Worm (Caenorhabditis elegans): ENCODE data around the gene nhr-270.

Gene nhr-270

ce11 chrV:794092-794491, 10.4 kb downstream of the nhr-270 start:
- TF ChIP-seq R02D3.7 (tag; optimal IDR thresholded peaks at IDR 0.05): no peak
- no peak for TF ChIP-seq elt-3 (tag; optimal IDR thresholded peaks at IDR 0.05)
- TF ChIP-seq jun-1 (tag; optimal IDR thresholded peaks at IDR 0.05): no peak
- TF ChIP-seq lin-39 (tag; optimal IDR thresholded peaks at IDR 0.05): no peak
- TF ChIP-seq nhr-25 (tag; optimal IDR thresholded peaks at IDR 0.05): no peak
- TF ChIP-seq ama-1 (optimal IDR thresholded peaks at IDR 0.05): no peak
- no peak for TF ChIP-seq nhr-28 (tag; optimal IDR thresholded peaks at IDR 0.05)
- TF ChIP-seq hmg-11 (tag; optimal IDR thresholded peaks at IDR 0.05): no peak
- TF ChIP-seq nhr-67 (tag; optimal IDR thresholded peaks at IDR 0.05): no peak
- no peak for TF ChIP-seq lsy-12 (tag; optimal IDR thresholded peaks at IDR 0.05)
- no peak for TF ChIP-seq pha-4 (tag; optimal IDR thresholded peaks at IDR 0.05)
- TF ChIP-seq mml-1 (tag; optimal IDR thresholded peaks at IDR 0.05): no peak
- no peak for TF ChIP-seq lin-15B (tag; optimal IDR thresholded peaks at IDR 0.05)
- TF ChIP-seq zag-1 (tag; optimal IDR thresholded peaks at IDR 0.05): no peak
- TF ChIP-seq nhr-23 (tag; optimal IDR thresholded peaks at IDR 0.05): no peak
- TF ChIP-seq nhr-76 (tag; optimal IDR thresholded peaks at IDR 0.05): no peak

DNA sequence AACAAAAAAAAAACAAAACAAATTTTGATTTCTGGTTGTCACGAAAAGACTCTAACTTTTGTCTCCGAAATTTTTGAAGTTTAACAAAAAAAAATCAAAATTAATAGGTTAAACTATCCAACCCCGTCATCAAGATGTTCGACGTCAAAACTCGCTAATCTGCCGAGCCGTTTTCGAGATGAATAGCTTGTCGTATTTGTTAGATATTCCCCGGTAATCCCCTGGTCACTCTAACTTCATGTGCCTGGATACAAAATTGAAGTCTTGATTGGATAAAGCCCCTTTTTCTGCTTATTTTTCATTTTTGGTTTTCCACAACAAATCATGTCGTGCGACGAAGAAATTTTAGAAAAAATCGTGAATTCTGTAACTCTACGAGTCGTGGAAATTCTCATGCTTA, 22.1 kb downstream of the nhr-270 start, which contains the start of gene srab-16:
TSS of gene srab-16 (plus strand) at position 301 of the 400 bp plus-strand sequence.
- TF ChIP-seq pqm-1 (tag; optimal IDR thresholded peaks at IDR 0.05): no peak
- TF ChIP-seq skn-1 (tag; optimal IDR thresholded peaks at IDR 0.05): no peak
- TF ChIP-seq egl-5 (tag; optimal IDR thresholded peaks at IDR 0.05): no peak
- TF ChIP-seq ceh-9 (tag; optimal IDR thresholded peaks at IDR 0.05): no peak
- TF ChIP-seq ceh-82 (tag; optimal IDR thresholded peaks at IDR 0.05): no peak
- no peak for TF ChIP-seq elt-3 (tag; optimal IDR thresholded peaks at IDR 0.05)
- no peak for TF ChIP-seq pha-4 (tag; optimal IDR thresholded peaks at IDR 0.05)

ce11 chrV:779999-780398, 24.5 kb downstream of the nhr-270 start, which contains the start of gene srbc-60:
TSS of gene srbc-60 (plus strand) at chrV:780299.
- TF ChIP-seq nhr-23 (tag; optimal IDR thresholded peaks at IDR 0.05) (no peak), R02D3.7 (tag; optimal IDR thresholded peaks at IDR 0.05) (no peak), unc-39 (tag; optimal IDR thresholded peaks at IDR 0.05) (no peak), ceh-28 (tag; optimal IDR thresholded peaks at IDR 0.05) (no peak), egl-27 (tag; optimal IDR thresholded peaks at IDR 0.05) (no peak), lin-39 (tag; optimal IDR thresholded peaks at IDR 0.05) (no peak), mml-1 (tag; optimal IDR thresholded peaks at IDR 0.05) (no peak), ceh-9 (tag; optimal IDR thresholded peaks at IDR 0.05) (no peak), zag-1 (tag; optimal IDR thresholded peaks at IDR 0.05) (no peak), eor-1 (tag; optimal IDR thresholded peaks at IDR 0.05) (no peak), daf-12 (tag; optimal IDR thresholded peaks at IDR 0.05) (no peak), nhr-25 (tag; optimal IDR thresholded peaks at IDR 0.05) (no peak)

DNA sequence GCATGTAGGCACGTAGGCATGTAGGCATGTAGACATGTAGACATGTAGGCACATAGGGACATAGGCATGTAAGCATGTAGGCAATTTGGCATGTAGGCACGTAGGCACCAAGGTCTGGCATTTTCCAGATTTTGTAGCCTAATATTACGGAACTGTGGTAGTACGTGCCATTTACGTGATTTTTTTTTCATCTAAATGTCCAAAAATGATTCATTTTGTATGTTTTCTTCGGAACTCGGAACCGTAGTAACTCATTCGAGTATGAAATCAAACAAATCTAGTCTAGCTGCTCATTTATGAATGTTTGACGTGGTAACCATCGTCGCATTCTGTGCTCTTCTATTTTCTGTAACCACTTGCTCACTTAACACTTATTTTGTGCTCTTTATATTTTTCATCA, 26.2 kb downstream of the nhr-270 start, which contains the start of gene srbc-59:
TSS of gene srbc-59 (plus strand) at position 301 of the 400 bp plus-strand sequence.
- TF ChIP-seq R02D3.7 (tag; optimal IDR thresholded peaks at IDR 0.05) (no peak), nhr-11 (tag; optimal IDR thresholded peaks at IDR 0.05) (no peak), ceh-16 (tag; optimal IDR thresholded peaks at IDR 0.05) (no peak), snpc-4 (tag; optimal IDR thresholded peaks at IDR 0.05) (no peak), jun-1 (tag; optimal IDR thresholded peaks at IDR 0.05) (no peak), fkh-10 (GFP tag; optimal IDR thresholded peaks at IDR 0.05) (no peak), ZK546.5 (tag; optimal IDR thresholded peaks at IDR 0.05) (no peak)

ce11 chrV:777285-777684, 27.3 kb downstream of the nhr-270 start, which contains the start of gene R09E12.9:
TSS of gene R09E12.9 (plus strand) at chrV:777600.
- TF ChIP-seq lin-15B (tag; optimal IDR thresholded peaks at IDR 0.05): peak; percentile 15
- no peak for TF ChIP-seq lin-39 (tag; optimal IDR thresholded peaks at IDR 0.05)
- peak; percentile 50 for TF ChIP-seq elt-1 (tag; optimal IDR thresholded peaks at IDR 0.05)
- peak; percentile 81 for TF ChIP-seq nhr-76 (tag; optimal IDR thresholded peaks at IDR 0.05)
- TF ChIP-seq nfya-1 (tag; optimal IDR thresholded peaks at IDR 0.05; ENCODE audit: insufficient read depth): peak; percentile 31
- peak; percentile 45 for TF ChIP-seq nhr-23 (tag; optimal IDR thresholded peaks at IDR 0.05)
- TF ChIP-seq pha-4 (tag; optimal IDR thresholded peaks at IDR 0.05): no peak
- TF ChIP-seq nhr-25 (tag; optimal IDR thresholded peaks at IDR 0.05): peak; percentile 34
- TF ChIP-seq aly-2 (tag; optimal IDR thresholded peaks at IDR 0.05): no peak
- peak; percentile 94 for TF ChIP-seq nhr-77 (tag; optimal IDR thresholded peaks at IDR 0.05)
